Worm (Caenorhabditis elegans): ENCODE data around the gene ZK6.8.

- no peak for TF ChIP-seq sox-4 (tag; optimal IDR thresholded peaks at IDR 0.05)
- no peak for TF ChIP-seq nhr-237 (tag; optimal IDR thresholded peaks at IDR 0.05)
- TF ChIP-seq nhr-90 (tag; optimal IDR thresholded peaks at IDR 0.05; ENCODE audit: poor library complexity) = no peak
- no peak for TF ChIP-seq pqm-1 (tag; optimal IDR thresholded peaks at IDR 0.05)
- no peak for TF ChIP-seq zag-1 (tag; optimal IDR thresholded peaks at IDR 0.05)
- TF ChIP-seq nhr-11 (tag; optimal IDR thresholded peaks at IDR 0.05) = no peak
- TF ChIP-seq fos-1 (tag; optimal IDR thresholded peaks at IDR 0.05) = no peak
- TF ChIP-seq ceh-82 (tag; optimal IDR thresholded peaks at IDR 0.05) = no peak
- no peak for TF ChIP-seq ama-1 (optimal IDR thresholded peaks at IDR 0.05)
- TF ChIP-seq aly-2 (tag; optimal IDR thresholded peaks at IDR 0.05) = no peak
- no peak for TF ChIP-seq nhr-71 (tag; optimal IDR thresholded peaks at IDR 0.05)
- TF ChIP-seq grh-1 (GFP tag; IDR thresholded peaks at IDR 0.05) = no peak
Measured at ce11 chrV:384511-384910, 2.8 kb downstream of the ZK6.8 start.
